Worm (Caenorhabditis elegans) whole organism, L3 larva: ENCODE measurements around the gene btb-7.

Source experiments
- R02D3.7 ChIP-seq: fragments of 150-350 bp; optimal IDR thresholded peaks from 2 replicates; lab custom pipeline; 2014; ENCODE audit warnings: missing biosample characterization, missing genetic modification characterization
- ZK546.5 ChIP-seq: sonication (generic microtip); optimal IDR thresholded peaks from 2 replicates; lab custom pipeline; 2017; ENCODE audit warnings: missing biosample characterization, missing genetic modification characterization
- aly-2 ChIP-seq: fragments of 150-350 bp; optimal IDR thresholded peaks from 2 replicates; lab custom pipeline; 2014; ENCODE audit warnings: missing biosample characterization, missing genetic modification characterization
- ama-1 ChIP-seq: fragments of 150-350 bp; optimal IDR thresholded peaks from 2 replicates; lab custom pipeline; 2018
- ceh-16 ChIP-seq: sonication (generic microtip); optimal IDR thresholded peaks from 2 replicates; lab custom pipeline; 2017; ENCODE audit warnings: missing biosample characterization, missing genetic modification characterization
- ceh-28 ChIP-seq: fragments of 150-350 bp; optimal IDR thresholded peaks from 2 replicates; lab custom pipeline; 2014; ENCODE audit warnings: missing biosample characterization, missing genetic modification reagents, missing genetic modification characterization
- ceh-82 ChIP-seq: fragments of 150-350 bp; optimal IDR thresholded peaks from 2 replicates; lab custom pipeline; 2014; ENCODE audit warnings: missing biosample characterization, missing genetic modification characterization
- daf-12 ChIP-seq: fragments of 150-350 bp; optimal IDR thresholded peaks from 2 replicates; lab custom pipeline; 2014; ENCODE audit warnings: missing biosample characterization, missing genetic modification reagents, missing genetic modification characterization
- egl-27 ChIP-seq: sonication (generic microtip); optimal IDR thresholded peaks from 4 replicates; lab custom pipeline; 2017; ENCODE audit warnings: missing biosample characterization, missing genetic modification reagents, missing genetic modification characterization
- elt-1 ChIP-seq: fragments of 150-350 bp; optimal IDR thresholded peaks from 2 replicates; lab custom pipeline; 2014; ENCODE audit warnings: missing biosample characterization, missing genetic modification characterization
- elt-2 ChIP-seq: sonication (generic microtip); optimal IDR thresholded peaks from 2 replicates; lab custom pipeline; 2016; ENCODE audit warnings: missing genetic modification reagents, mild to moderate bottlenecking, missing genetic modification characterization, missing compliant biosample characterization
- elt-3 ChIP-seq, 3 experiments: fragments of 150-350 bp in 1 of 3; sonication (generic microtip) in 2 of 3; optimal IDR thresholded peaks; 2 replicates in 2 of 3; 4 replicates in 1 of 3; lab custom pipeline; 2014 to 2017; ENCODE audit warnings: missing biosample characterization in 3 of 3, missing genetic modification characterization in 3 of 3
- eor-1 ChIP-seq, 2 experiments: fragments of 150-350 bp; optimal IDR thresholded peaks; 2 replicates each; lab custom pipeline; 2014 to 2018; ENCODE audit warnings: missing biosample characterization in 2 of 2, missing genetic modification characterization in 2 of 2
- fkh-10 ChIP-seq: sonication (generic microtip); optimal IDR thresholded peaks from 2 replicates; lab custom pipeline; 2017; ENCODE audit warnings: missing biosample characterization, missing genetic modification reagents, missing genetic modification characterization
- fkh-2 ChIP-seq: fragments of 150-350 bp; optimal IDR thresholded peaks from 2 replicates; lab custom pipeline; 2014; ENCODE audit warnings: missing biosample characterization, missing genetic modification reagents, missing genetic modification characterization
- fos-1 ChIP-seq: fragments of 150-350 bp; optimal IDR thresholded peaks from 2 replicates; lab custom pipeline; 2014; ENCODE audit warnings: missing biosample characterization, missing genetic modification characterization
- jun-1 ChIP-seq: fragments of 150-350 bp; optimal IDR thresholded peaks from 2 replicates; lab custom pipeline; 2014; ENCODE audit warnings: missing biosample characterization, missing genetic modification reagents, missing genetic modification characterization
- lin-15B ChIP-seq: fragments of 150-350 bp; optimal IDR thresholded peaks from 2 replicates; lab custom pipeline; 2014; ENCODE audit warnings: missing biosample characterization, missing genetic modification characterization
- lin-39 ChIP-seq: fragments of 150-350 bp; optimal IDR thresholded peaks from 2 replicates; lab custom pipeline; 2018; ENCODE audit warnings: missing biosample characterization, missing genetic modification reagents, missing genetic modification characterization
- lsy-12 ChIP-seq: sonication (generic microtip); optimal IDR thresholded peaks from 2 replicates; lab custom pipeline; 2016; ENCODE audit warnings: mild to moderate bottlenecking, missing genetic modification characterization, missing compliant biosample characterization
- mdl-1 ChIP-seq: fragments of 150-350 bp; optimal IDR thresholded peaks from 2 replicates; lab custom pipeline; 2014; ENCODE audit warnings: missing biosample characterization, missing genetic modification characterization
- mml-1 ChIP-seq: fragments of 150-350 bp; sonication (generic microtip); optimal IDR thresholded peaks from 3 replicates; lab custom pipeline; 2014; ENCODE audit warnings: missing biosample characterization, missing genetic modification characterization
- nfya-1 ChIP-seq: sonication (generic microtip); optimal IDR thresholded peaks from 2 replicates; lab custom pipeline; 2017; ENCODE audit warnings: missing genetic modification characterization, mild to moderate bottlenecking, missing compliant biosample characterization, antibody characterized with exemption, moderate library complexity; ENCODE audit not compliant: insufficient read depth
- nhr-11 ChIP-seq: fragments of 150-350 bp; optimal IDR thresholded peaks from 2 replicates; lab custom pipeline; 2014; ENCODE audit warnings: missing biosample characterization, missing genetic modification characterization
- nhr-12 ChIP-seq: fragments of 150-350 bp; optimal IDR thresholded peaks from 2 replicates; lab custom pipeline; 2014; ENCODE audit warnings: missing biosample characterization, missing genetic modification characterization
- nhr-23 ChIP-seq: fragments of 150-350 bp; optimal IDR thresholded peaks from 2 replicates; lab custom pipeline; 2014; ENCODE audit warnings: missing biosample characterization, missing genetic modification reagents, missing genetic modification characterization
- nhr-237 ChIP-seq: fragments of 150-350 bp; optimal IDR thresholded peaks from 2 replicates; lab custom pipeline; 2014; ENCODE audit warnings: missing biosample characterization, missing genetic modification characterization
- nhr-25 ChIP-seq: sonication (generic microtip); optimal IDR thresholded peaks from 2 replicates; lab custom pipeline; 2017; ENCODE audit warnings: missing biosample characterization, missing genetic modification characterization
- nhr-28 ChIP-seq: fragments of 150-350 bp; optimal IDR thresholded peaks from 2 replicates; lab custom pipeline; 2014; ENCODE audit warnings: missing biosample characterization, missing genetic modification characterization
- nhr-76 ChIP-seq: fragments of 150-350 bp; sonication (generic microtip); optimal IDR thresholded peaks from 5 replicates; lab custom pipeline; 2014; ENCODE audit warnings: missing biosample characterization, missing genetic modification characterization
- pqm-1 ChIP-seq: fragments of 150-350 bp; optimal IDR thresholded peaks from 2 replicates; lab custom pipeline; 2017; ENCODE audit warnings: missing biosample characterization, missing genetic modification characterization, inconsistent platforms
- sea-2 ChIP-seq: fragments of 150-350 bp; sonication (generic microtip); optimal IDR thresholded peaks from 4 replicates; lab custom pipeline; 2014; ENCODE audit warnings: missing biosample characterization, missing genetic modification reagents, missing genetic modification characterization
- skn-1 ChIP-seq: fragments of 150-350 bp; optimal IDR thresholded peaks from 2 replicates; lab custom pipeline; 2014; ENCODE audit warnings: missing biosample characterization, missing genetic modification characterization
- tbx-2 ChIP-seq: sonication (generic microtip); optimal IDR thresholded peaks from 2 replicates; lab custom pipeline; 2016; ENCODE audit warnings: mild to moderate bottlenecking, missing genetic modification characterization, missing compliant biosample characterization
- unc-39 ChIP-seq: sonication (generic microtip); optimal IDR thresholded peaks from 4 replicates; lab custom pipeline; 2017; ENCODE audit warnings: missing biosample characterization, missing genetic modification characterization
- unc-62 ChIP-seq: fragments of 150-350 bp; sonication (generic microtip); optimal IDR thresholded peaks from 4 replicates; lab custom pipeline; 2014; ENCODE audit warnings: missing biosample characterization, missing genetic modification reagents, missing genetic modification characterization
- ztf-4 ChIP-seq: fragments of 150-350 bp; optimal IDR thresholded peaks from 2 replicates; lab custom pipeline; 2014; ENCODE audit warnings: missing biosample characterization, missing genetic modification characterization

Gene btb-7

ce11 chrII:1712938-1713337, at the start of gene btb-7:
Gene btb-7, plus strand, starts transcription at chrII:1713238.
- TF ChIP-seq sea-2 (GFP tag; lab: Kevin White, UChicago) (no peak), tbx-2 (tag; lab: Kevin White, UChicago) (no peak), nfya-1 (tag; lab: Kevin White, UChicago) (no peak), ceh-16 (tag; lab: Kevin White, UChicago) (no peak), nhr-237 (tag; lab: Kevin White, UChicago) (no peak), R02D3.7 (tag; lab: Kevin White, UChicago) (no peak), lin-39 (tag; lab: Kevin White, UChicago) (no peak), fkh-2 (tag; lab: Kevin White, UChicago) (no peak), skn-1 (tag; lab: Kevin White, UChicago) (no peak), elt-3 (tag; optimal IDR thresholded peaks at IDR 0.05; lab: Kevin White, UChicago) (no peak), jun-1 (no peak), lsy-12 (no peak), ztf-4 (tag; lab: Kevin White, UChicago) (no peak), ZK546.5 (tag; lab: Kevin White, UChicago) (no peak), fos-1 (tag; lab: Kevin White, UChicago) (no peak)

ce11 chrII:1663516-1663915, 49.5 kb upstream of the btb-7 start, which contains the start of gene duxl-1:
Gene duxl-1, plus strand, starts transcription at chrII:1663699.
- TF ChIP-seq aly-2 (tag; lab: Kevin White, UChicago) (no peak), nhr-25 (tag; lab: Kevin White, UChicago) (peak; percentile 9), lin-15B (tag; lab: Kevin White, UChicago) (peak; percentile 6), nhr-23 (tag; lab: Kevin White, UChicago) (peak; percentile 37), daf-12 (tag; lab: Kevin White, UChicago) (no peak), elt-2 (tag; lab: Kevin White, UChicago) (peak; percentile 54)

- TF ChIP-seq ztf-4 (tag; lab: Kevin White, UChicago), result no peak
Observed at ce11 chrII:1666025-1666424, 47.0 kb upstream of the btb-7 start, which contains the start of gene srlf-29. Gene srlf-29, plus strand, starts transcription at chrII:1666325.

ce11 chrII:1668913-1669312, 44.1 kb upstream of the btb-7 start, which contains the start of gene srw-97:
Gene srw-97, minus strand, starts transcription at chrII:1669013.
- no peak for TF ChIP-seq skn-1 (tag; lab: Kevin White, UChicago)

ce11 chrII:1670260-1670879, 42.7 kb upstream of the btb-7 start, which contains the start of gene nhx-6:
Gene nhx-6, plus strand, starts transcription at chrII:1670829.
- peak; percentile 66 for TF ChIP-seq elt-2 (tag; lab: Kevin White, UChicago)
- peak; percentile 5 for TF ChIP-seq pqm-1
- TF ChIP-seq mdl-1 (tag; lab: Kevin White, UChicago), result no peak
- no peak for TF ChIP-seq fos-1 (tag; lab: Kevin White, UChicago)
- TF ChIP-seq unc-39 (tag; lab: Kevin White, UChicago), result no peak
- TF ChIP-seq mml-1 (tag; lab: Kevin White, UChicago), result no peak
- no peak for TF ChIP-seq ceh-16 (tag; lab: Kevin White, UChicago)
- TF ChIP-seq skn-1 (tag; lab: Kevin White, UChicago), result no peak
- no peak for TF ChIP-seq nhr-76 (tag; lab: Kevin White, UChicago)
- TF ChIP-seq eor-1 (tag; optimal IDR thresholded peaks at IDR 0.05; lab: Kevin White, UChicago), result no peak
- no peak for TF ChIP-seq ama-1 (lab: Kevin White, UChicago)
- no peak for TF ChIP-seq ZK546.5 (tag; lab: Kevin White, UChicago)
- no peak for TF ChIP-seq nhr-11 (tag; lab: Kevin White, UChicago)

- no peak for TF ChIP-seq fos-1 (tag; lab: Kevin White, UChicago)
Observed at ce11 chrII:1670985-1671384, 42.1 kb upstream of the btb-7 start.

ce11 chrII:1672673-1673072, 40.4 kb upstream of the btb-7 start:
- TF ChIP-seq skn-1 (tag; lab: Kevin White, UChicago) (no peak), nhr-23 (tag; lab: Kevin White, UChicago) (no peak), nhr-28 (no peak), egl-27 (tag; lab: Kevin White, UChicago) (no peak), tbx-2 (tag; lab: Kevin White, UChicago) (no peak), nhr-25 (tag; lab: Kevin White, UChicago) (no peak), ZK546.5 (tag; lab: Kevin White, UChicago) (no peak), fkh-2 (tag; lab: Kevin White, UChicago) (no peak), ceh-82 (tag; lab: Kevin White, UChicago) (no peak), ama-1 (lab: Kevin White, UChicago) (no peak), unc-62 (no peak), elt-1 (no peak), fkh-10 (GFP tag; lab: Kevin White, UChicago) (no peak), R02D3.7 (tag; lab: Kevin White, UChicago) (no peak), lsy-12 (no peak), eor-1 (tag; optimal IDR thresholded peaks at IDR 0.05; lab: Kevin White, UChicago) (no peak), lin-39 (tag; lab: Kevin White, UChicago) (no peak), nhr-12 (tag; lab: Kevin White, UChicago) (no peak), ceh-28 (tag; lab: Kevin White, UChicago) (no peak)
